Worm (Caenorhabditis elegans) whole organism, L1 larva: ENCODE measurements around the gene ceh-57.

Experiments used
- ama-1 ChIP-seq: fragments of 150-350 bp; optimal IDR thresholded peaks from 2 replicates; lab custom pipeline; 2014
- blmp-1 ChIP-seq: fragments of 150-350 bp; optimal IDR thresholded peaks from 2 replicates; lab custom pipeline; 2014; ENCODE audit warnings: missing biosample characterization, missing genetic modification characterization
- ceh-88 ChIP-seq: fragments of 200-800 bp; sonication (Bioruptor generic); IDR thresholded peaks from 2 replicates; pipeline ENCODE4 v1.3.6; 2022; ENCODE audit warnings: missing genetic modification characterization, missing compliant biosample characterization
- fkh-10 ChIP-seq: sonication (generic microtip); optimal IDR thresholded peaks from 2 replicates; lab custom pipeline; 2017; ENCODE audit warnings: missing biosample characterization, missing genetic modification reagents, missing genetic modification characterization
- fos-1 ChIP-seq: fragments of 150-350 bp; optimal IDR thresholded peaks from 2 replicates; lab custom pipeline; 2014; ENCODE audit warnings: missing biosample characterization, missing genetic modification characterization
- lin-39 ChIP-seq: fragments of 150-350 bp; optimal IDR thresholded peaks from 2 replicates; lab custom pipeline; 2014; ENCODE audit warnings: missing biosample characterization, missing genetic modification reagents, missing genetic modification characterization
- lsy-2 ChIP-seq, 2 experiments: fragments of 150-350 bp; optimal IDR thresholded peaks; 2 replicates each; lab custom pipeline; 2014; ENCODE audit warnings: missing biosample characterization in 2 of 2, missing genetic modification characterization in 2 of 2
- mdl-1 ChIP-seq, 2 experiments: fragments of 150-350 bp; optimal IDR thresholded peaks; 2 replicates each; lab custom pipeline; 2014 to 2017; ENCODE audit warnings: missing biosample characterization in 2 of 2, missing genetic modification characterization in 2 of 2, inconsistent platforms in 1 of 2
- nhr-11 ChIP-seq: fragments of 150-350 bp; optimal IDR thresholded peaks from 2 replicates; lab custom pipeline; 2014; ENCODE audit warnings: missing biosample characterization, missing genetic modification characterization
- nhr-76 ChIP-seq: sonication (generic microtip); optimal IDR thresholded peaks from 2 replicates; lab custom pipeline; 2017; ENCODE audit warnings: missing biosample characterization, missing genetic modification characterization
- pax-3 ChIP-seq: fragments of 200-800 bp; sonication (Bioruptor generic); optimal IDR thresholded peaks from 2 replicates; lab custom pipeline; 2018; ENCODE audit warnings: mild to moderate bottlenecking, missing genetic modification characterization, moderate library complexity, missing compliant biosample characterization

- no peak for TF ChIP-seq fos-1 (tag; lab: Kevin White, UChicago)
- TF ChIP-seq blmp-1 (tag; lab: Kevin White, UChicago), result peak; percentile 78
- no peak for TF ChIP-seq lin-39 (tag; lab: Kevin White, UChicago)
- TF ChIP-seq mdl-1 (tag; optimal IDR thresholded peaks at IDR 0.05; lab: Kevin White, UChicago), result no peak
- no peak for TF ChIP-seq pax-3 (tag; lab: Kevin White, UChicago)
- no peak for TF ChIP-seq ceh-88 (GFP tag; lab: Robert Waterston, UW)
- no peak for TF ChIP-seq lsy-2 (tag; optimal IDR thresholded peaks at IDR 0.05; lab: Kevin White, UChicago)
- no peak for TF ChIP-seq ama-1 (lab: Kevin White, UChicago)
- no peak for TF ChIP-seq nhr-76 (tag; lab: Kevin White, UChicago)
- TF ChIP-seq nhr-11 (tag; lab: Kevin White, UChicago), result no peak
- no peak for TF ChIP-seq fkh-10 (GFP tag; lab: Kevin White, UChicago)
Measured at ce11 chrII:10377901-10378300, 10.8 kb upstream of the ceh-57 start.
